Fruit fly (Drosophila melanogaster): ENCODE results near the gene Sirt1.

Gene Sirt1

DNA sequence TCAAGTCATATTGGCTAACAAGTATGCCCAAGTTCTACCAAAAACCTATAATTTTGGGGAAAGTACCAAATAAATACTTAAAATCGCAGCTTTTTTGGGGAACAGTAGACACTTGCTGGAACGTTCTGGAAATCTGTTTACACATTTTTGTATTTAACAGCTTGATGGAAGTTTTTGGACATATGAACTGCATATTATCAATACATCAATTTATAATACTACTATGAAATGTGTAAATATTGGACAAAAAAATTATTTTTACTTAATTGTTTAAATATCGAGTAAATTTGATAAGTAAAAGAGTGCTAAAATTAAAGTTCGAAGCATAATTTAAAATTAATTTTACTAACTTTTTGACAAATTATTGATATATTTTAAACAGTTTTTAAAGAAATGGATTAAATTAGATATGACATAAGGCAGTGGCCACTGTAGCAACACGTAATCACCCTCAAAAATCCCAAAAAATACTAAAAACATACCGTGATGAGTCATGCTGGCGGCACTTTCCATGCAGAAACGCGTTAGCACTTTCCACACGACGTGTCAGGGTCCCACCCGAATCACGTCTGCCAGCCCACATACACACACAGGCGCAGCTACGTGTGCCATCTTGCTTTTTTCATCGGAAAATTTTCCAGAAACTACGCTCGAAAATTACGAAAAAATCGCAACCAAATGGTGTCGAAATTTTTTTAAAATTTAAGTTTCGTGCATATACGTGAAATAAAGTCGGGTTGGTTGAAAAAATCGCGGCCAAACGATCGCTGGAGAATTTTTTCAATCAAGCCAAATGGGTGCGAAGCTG, at the start of gene Sirt1 (continued):
- TF ChIP-seq cas (GFP tag; IDR thresholded peaks at IDR 0.05): no peak
- TF ChIP-seq dysf (GFP tag; IDR thresholded peaks at IDR 0.05): peak; percentile 90
- no peak for TF ChIP-seq Optix (GFP tag; IDR thresholded peaks at IDR 0.05)
- TF ChIP-seq trem (tag; optimal IDR thresholded peaks at IDR 0.05): peak; percentile 61
- peak; percentile 86 for TF ChIP-seq CG4404 (GFP tag; IDR thresholded peaks at IDR 0.05)
- no peak for TF ChIP-seq CG42726 (GFP tag; IDR thresholded peaks at IDR 0.05; ENCODE audit: partially characterized antibody)
- peak; percentile 80 for TF ChIP-seq CG13296 (GFP tag; optimal IDR thresholded peaks at IDR 0.05)
- TF ChIP-seq ham (GFP tag; IDR thresholded peaks at IDR 0.05): no peak
- no peak for TF ChIP-seq rib (GFP tag; IDR thresholded peaks at IDR 0.05)
- TF ChIP-seq CG6854 (GFP tag; optimal IDR thresholded peaks at IDR 0.05): peak; percentile 29
- TF ChIP-seq CHES-1-like (GFP tag; optimal IDR thresholded peaks at IDR 0.05): no peak
- peak; percentile 62 for TF ChIP-seq tap (tag; optimal IDR thresholded peaks at IDR 0.05)
- TF ChIP-seq ac (GFP tag; optimal IDR thresholded peaks at IDR 0.05): no peak
- TF ChIP-seq p53 (GFP tag; optimal IDR thresholded peaks at IDR 0.05): no peak
- TF ChIP-seq gro (GFP tag; optimal IDR thresholded peaks at IDR 0.05): peak; percentile 48
- peak; percentile 66 for TF ChIP-seq CG11723 (GFP tag; optimal IDR thresholded peaks at IDR 0.05)
- no peak for TF ChIP-seq inv (GFP tag; IDR thresholded peaks at IDR 0.05; ENCODE audit: partially characterized antibody)
- peak; percentile 32; the same call in 1 of the 3 replicates for TF ChIP-seq knrl (GFP tag; IDR thresholded peaks at IDR 0.05; ENCODE audit: partially characterized antibody)
- peak; percentile 49; the same call in 1 of the 2 replicates for TF ChIP-seq CG8765 (GFP tag; IDR thresholded peaks at IDR 0.05)
- TF ChIP-seq Atf3 (GFP tag; optimal IDR thresholded peaks at IDR 0.05): peak; percentile 25
- peak; percentile 99 for TF ChIP-seq grau (tag; optimal IDR thresholded peaks at IDR 0.05)
- TF ChIP-seq Rfx (GFP tag; IDR thresholded peaks at IDR 0.05): peak; percentile 74
- TF ChIP-seq z (GFP tag; IDR thresholded peaks at IDR 0.05): peak; percentile 8; the same call in 1 of the 3 replicates
- TF ChIP-seq danr (GFP tag; IDR thresholded peaks at IDR 0.05): no peak; the same call in 1 of the 2 replicates
- peak; percentile 91 for TF ChIP-seq CG16815 (GFP tag; optimal IDR thresholded peaks at IDR 0.05)
- TF ChIP-seq Bgb (GFP tag; IDR thresholded peaks at IDR 0.05; ENCODE audit: partially characterized antibody): peak; percentile 48; the same call in 1 of the 2 replicates
- TF ChIP-seq Elba2 (GFP tag; optimal IDR thresholded peaks at IDR 0.05): peak; percentile 73
- TF ChIP-seq CG11398 (GFP tag; optimal IDR thresholded peaks at IDR 0.05): no peak
- peak; percentile 73 for TF ChIP-seq CG14667 (GFP tag; IDR thresholded peaks at IDR 0.05)
- no peak for TF ChIP-seq HLH4C (GFP tag; IDR thresholded peaks at IDR 0.05; ENCODE audit: partially characterized antibody)
- peak; percentile 88 for TF ChIP-seq CG12104 (GFP tag; optimal IDR thresholded peaks at IDR 0.05)
- peak; percentile 41 for TF ChIP-seq schlank (tag; optimal IDR thresholded peaks at IDR 0.05)
- peak; percentile 82 for TF ChIP-seq CG8388 (GFP tag; optimal IDR thresholded peaks at IDR 0.05)
- peak; percentile 52 for TF ChIP-seq Bteb2 (GFP tag; optimal IDR thresholded peaks at IDR 0.05)
- TF ChIP-seq zen (tag; optimal IDR thresholded peaks at IDR 0.05): peak; percentile 81
- TF ChIP-seq CG9932 (GFP tag; IDR thresholded peaks at IDR 0.05): peak; percentile 83
- no peak; the same call in 2 of the 3 replicates for TF ChIP-seq CG34422 (GFP tag; IDR thresholded peaks at IDR 0.05)
- peak; percentile 93 for TF ChIP-seq CG12659 (GFP tag; optimal IDR thresholded peaks at IDR 0.05)
- no peak for TF ChIP-seq ato (GFP tag; IDR thresholded peaks at IDR 0.05; ENCODE audit: partially characterized antibody)
- TF ChIP-seq caup (GFP tag; optimal IDR thresholded peaks at IDR 0.05; ENCODE audit: severe bottlenecking): peak; percentile 68
- peak; percentile 75; the same call in 1 of the 2 replicates for TF ChIP-seq CG32772 (GFP tag; IDR thresholded peaks at IDR 0.05)
- TF ChIP-seq gcm2 (GFP tag; optimal IDR thresholded peaks at IDR 0.05): no peak
- TF ChIP-seq CG14050 (GFP tag; IDR thresholded peaks at IDR 0.05): 0 out of 3 replicates have a peak, but pooled peaks have one; percentile 47
- no peak for TF ChIP-seq CG17912 (GFP tag; optimal IDR thresholded peaks at IDR 0.05)
- peak; percentile 79 for TF ChIP-seq CG31224 (GFP tag; IDR thresholded peaks at IDR 0.05)
- peak; percentile 80 for TF ChIP-seq odd (GFP tag; optimal IDR thresholded peaks at IDR 0.05)
- peak; percentile 48 for TF ChIP-seq jing (GFP tag; optimal IDR thresholded peaks at IDR 0.05)
- no peak for TF ChIP-seq CG2199 (GFP tag; IDR thresholded peaks at IDR 0.05)
- TF ChIP-seq jumu (GFP tag; optimal IDR thresholded peaks at IDR 0.05): peak; percentile 22

All from whole organism, embryonic.